Fruit fly (Drosophila melanogaster) whole organism, embryonic: ENCODE measurements around the gene sa.

Source experiments
- ATbp ChIP-seq: fragments of 200-800 bp; sonication (Bioruptor generic); optimal IDR thresholded peaks from 2 replicates; lab custom pipeline; 2017; ENCODE audit warnings: missing biosample characterization, mild to moderate bottlenecking, missing genetic modification characterization, missing genetic modification reagents
- Adf1 ChIP-seq: fragments of 200-800 bp; sonication (Bioruptor generic); IDR thresholded peaks from 2 replicates; pipeline ENCODE4 v1.3.6; 2022; ENCODE audit warnings: missing biosample characterization, missing genetic modification characterization
- B-H2 ChIP-seq: fragments of 200-800 bp; sonication (Bioruptor generic); optimal IDR thresholded peaks from 2 replicates; lab custom pipeline; 2018; ENCODE audit warnings: missing biosample characterization, mild to moderate bottlenecking, missing genetic modification characterization
- CG10147 ChIP-seq: fragments of 200-800 bp; sonication (Bioruptor generic); optimal IDR thresholded peaks from 2 replicates; lab custom pipeline; 2019; ENCODE audit warnings: missing biosample characterization, mild to moderate bottlenecking, missing genetic modification characterization, moderate library complexity
- CG1024 ChIP-seq: fragments of 200-800 bp; sonication (Bioruptor generic); IDR thresholded peaks from 2 replicates; pipeline ENCODE4 v1.3.6; 2022; ENCODE audit warnings: missing biosample characterization, missing genetic modification characterization
- CG12236 ChIP-seq: fragments of 200-800 bp; sonication (Bioruptor generic); optimal IDR thresholded peaks from 2 replicates; lab custom pipeline; 2016; ENCODE audit warnings: missing biosample characterization, missing genetic modification characterization
- CG12942 ChIP-seq: fragments of 200-800 bp; sonication (Bioruptor generic); optimal IDR thresholded peaks from 3 replicates; lab custom pipeline; 2016; ENCODE audit warnings: missing biosample characterization, missing genetic modification characterization
- CG13775 ChIP-seq: fragments of 200-800 bp; sonication (Bioruptor generic); optimal IDR thresholded peaks from 3 replicates; lab custom pipeline; 2017; ENCODE audit warnings: missing biosample characterization, mild to moderate bottlenecking, missing genetic modification characterization
- CG14014 ChIP-seq: fragments of 200-800 bp; sonication (Bioruptor generic); IDR thresholded peaks from 2 replicates; pipeline ENCODE4 v1.3.6; 2022; ENCODE audit warnings: missing biosample characterization, missing genetic modification characterization
- CG15696 ChIP-seq: fragments of 200-800 bp; sonication (Bioruptor generic); optimal IDR thresholded peaks from 2 replicates; lab custom pipeline; 2019; ENCODE audit warnings: missing biosample characterization, mild to moderate bottlenecking, missing genetic modification characterization, moderate library complexity
- CG34224 ChIP-seq: fragments of 200-800 bp; sonication (Bioruptor generic); IDR thresholded peaks from 3 replicates; pipeline ENCODE4 v1.3.6; 2022; ENCODE audit warnings: missing biosample characterization, missing genetic modification characterization; ENCODE audit not compliant: partially characterized antibody
- CG4282 ChIP-seq: fragments of 200-800 bp; sonication (Bioruptor generic); optimal IDR thresholded peaks from 2 replicates; lab custom pipeline; 2016; ENCODE audit warnings: missing biosample characterization, missing genetic modification characterization
- CG4360 ChIP-seq: fragments of 200-800 bp; sonication (Bioruptor generic); IDR thresholded peaks from 2 replicates; pipeline ENCODE4 v1.3.6; 2022; ENCODE audit warnings: missing biosample characterization, missing genetic modification characterization
- CG4424 ChIP-seq: fragments of 200-800 bp; sonication (Bioruptor generic); optimal IDR thresholded peaks from 3 replicates; lab custom pipeline; 2016; ENCODE audit warnings: missing biosample characterization, missing genetic modification characterization
- CG5953 ChIP-seq: fragments of 200-800 bp; sonication (Bioruptor generic); IDR thresholded peaks from 2 replicates; pipeline ENCODE4 v1.3.6; 2022; ENCODE audit warnings: missing biosample characterization, missing genetic modification characterization
- CG6175 ChIP-seq: fragments of 200-800 bp; sonication (Bioruptor generic); IDR thresholded peaks from 3 replicates; pipeline ENCODE4 v1.3.6; 2022; ENCODE audit warnings: missing biosample characterization, missing genetic modification characterization
- CG6683 ChIP-seq: fragments of 200-800 bp; sonication (Bioruptor generic); optimal IDR thresholded peaks from 2 replicates; lab custom pipeline; 2017; ENCODE audit warnings: missing biosample characterization, mild to moderate bottlenecking, missing genetic modification characterization, missing genetic modification reagents
- Oaz ChIP-seq: fragments of 200-800 bp; sonication (Bioruptor generic); IDR thresholded peaks from 2 replicates; pipeline ENCODE4 v1.3.6; 2022; ENCODE audit warnings: missing biosample characterization, missing genetic modification characterization
- Opbp ChIP-seq: fragments of 200-800 bp; sonication (Bioruptor generic); IDR thresholded peaks from 3 replicates; pipeline ENCODE4 v1.3.6; 2022; ENCODE audit warnings: missing biosample characterization, missing genetic modification characterization; ENCODE audit not compliant: partially characterized antibody
- Scr ChIP-seq: fragments of 200-800 bp; sonication (Bioruptor generic); IDR thresholded peaks from 2 replicates; pipeline ENCODE4 v1.3.6; 2022; ENCODE audit warnings: missing biosample characterization, missing genetic modification characterization; ENCODE audit not compliant: partially characterized antibody
- Xbp1 ChIP-seq: fragments of 200-800 bp; sonication (Bioruptor generic); optimal IDR thresholded peaks from 3 replicates; lab custom pipeline; 2016; ENCODE audit warnings: missing biosample characterization, mild to moderate bottlenecking, missing genetic modification characterization
- ara ChIP-seq: fragments of 200-800 bp; sonication (Bioruptor generic); IDR thresholded peaks from 2 replicates; pipeline ENCODE4 v1.3.6; 2022; ENCODE audit warnings: missing biosample characterization, missing genetic modification characterization
- bbx ChIP-seq: fragments of 200-800 bp; sonication (Bioruptor generic); IDR thresholded peaks from 2 replicates; pipeline ENCODE4 v1.3.6; 2022; ENCODE audit warnings: missing biosample characterization, missing genetic modification characterization; ENCODE audit not compliant: partially characterized antibody
- bowl ChIP-seq: fragments of 200-800 bp; sonication (Bioruptor generic); IDR thresholded peaks from 2 replicates; pipeline ENCODE4 v1.3.6; 2022; ENCODE audit warnings: missing biosample characterization, missing genetic modification characterization
- btn ChIP-seq: fragments of 200-800 bp; sonication (Bioruptor generic); optimal IDR thresholded peaks from 2 replicates; lab custom pipeline; 2016; ENCODE audit warnings: missing biosample characterization, missing genetic modification characterization
- chinmo ChIP-seq: fragments of 200-800 bp; sonication (Bioruptor generic); IDR thresholded peaks from 4 replicates; pipeline ENCODE4 v1.3.6; 2022; ENCODE audit warnings: missing biosample characterization, missing genetic modification characterization; ENCODE audit not compliant: partially characterized antibody
- crc ChIP-seq: fragments of 200-800 bp; sonication (Bioruptor generic); optimal IDR thresholded peaks from 2 replicates; lab custom pipeline; 2016; ENCODE audit warnings: missing biosample characterization, missing genetic modification characterization
- dmrt99B ChIP-seq: fragments of 200-800 bp; sonication (Bioruptor generic); optimal IDR thresholded peaks from 2 replicates; lab custom pipeline; 2018; ENCODE audit warnings: missing biosample characterization, mild to moderate bottlenecking, missing genetic modification characterization, moderate library complexity
- dpn ChIP-seq, 2 experiments: fragments of 200-800 bp; sonication (Bioruptor generic); optimal IDR thresholded peaks; 3 replicates each; lab custom pipeline; 2016; ENCODE audit warnings: missing biosample characterization in 2 of 2, missing genetic modification characterization in 2 of 2
- ewg ChIP-seq: fragments of 200-800 bp; sonication (Bioruptor generic); optimal IDR thresholded peaks from 3 replicates; lab custom pipeline; 2017; ENCODE audit warnings: mild to moderate bottlenecking, missing biosample characterization, missing genetic modification reagents, missing genetic modification characterization
- fu2 ChIP-seq: fragments of 200-800 bp; sonication (Bioruptor generic); optimal IDR thresholded peaks from 2 replicates; lab custom pipeline; 2016; ENCODE audit warnings: missing biosample characterization, missing genetic modification characterization
- gcm ChIP-seq: fragments of 200-800 bp; sonication (Bioruptor generic); optimal IDR thresholded peaks from 2 replicates; lab custom pipeline; 2019; ENCODE audit warnings: missing biosample characterization, mild to moderate bottlenecking, missing genetic modification characterization, moderate library complexity
- gsb-n ChIP-seq: fragments of 200-800 bp; sonication (Bioruptor generic); optimal IDR thresholded peaks from 3 replicates; lab custom pipeline; 2018; ENCODE audit warnings: missing biosample characterization, mild to moderate bottlenecking, missing genetic modification characterization
- h ChIP-seq: fragments of >200 bp; optimal IDR thresholded peaks from 2 replicates; lab custom pipeline; 2017
- inv ChIP-seq: fragments of 200-800 bp; sonication (Bioruptor generic); IDR thresholded peaks from 2 replicates; pipeline ENCODE4 v1.3.6; 2022; ENCODE audit warnings: missing biosample characterization, missing genetic modification characterization; ENCODE audit not compliant: partially characterized antibody
- jumu ChIP-seq: fragments of 200-800 bp; sonication (Bioruptor generic); optimal IDR thresholded peaks from 3 replicates; lab custom pipeline; 2016; ENCODE audit warnings: missing biosample characterization, missing genetic modification characterization
- maf-S ChIP-seq: fragments of 200-800 bp; sonication (Bioruptor generic); optimal IDR thresholded peaks from 2 replicates; lab custom pipeline; 2016; ENCODE audit warnings: missing biosample characterization, missing genetic modification characterization
- mirr ChIP-seq: fragments of 200-800 bp; sonication (Bioruptor generic); optimal IDR thresholded peaks from 3 replicates; lab custom pipeline; 2018; ENCODE audit warnings: missing biosample characterization, mild to moderate bottlenecking, missing genetic modification characterization
- mld ChIP-seq: fragments of 200-800 bp; sonication (Bioruptor generic); IDR thresholded peaks from 3 replicates; pipeline ENCODE4 v1.3.6; 2022; ENCODE audit warnings: missing biosample characterization, missing genetic modification characterization; ENCODE audit not compliant: partially characterized antibody
- nerfin-2 ChIP-seq: fragments of 200-800 bp; sonication (Bioruptor generic); IDR thresholded peaks from 2 replicates; pipeline ENCODE4 v1.3.6; 2022; ENCODE audit warnings: missing biosample characterization, missing genetic modification characterization; ENCODE audit not compliant: partially characterized antibody
- otp ChIP-seq: fragments of 200-800 bp; sonication (Bioruptor generic); IDR thresholded peaks from 3 replicates; pipeline ENCODE4, ENCODE4 v1.3.6; 2022; ENCODE audit warnings: missing biosample characterization, missing genetic modification characterization
- p53 ChIP-seq: fragments of 200-800 bp; sonication (Bioruptor generic); optimal IDR thresholded peaks from 2 replicates; lab custom pipeline; 2016; ENCODE audit warnings: missing biosample characterization, missing genetic modification characterization
- prd ChIP-seq, 3 experiments: fragments of >200 bp in 2 of 3; fragments of 200-800 bp in 1 of 3; sonication (Bioruptor generic) in 1 of 3; optimal IDR thresholded peaks in 2 of 3; IDR thresholded peaks in 1 of 3; 2 replicates in 2 of 3; 3 replicates in 1 of 3; pipeline versions ENCODE4 v1.3.6 to Lab custom; 2017 to 2022; ENCODE audit warnings: missing biosample characterization in 1 of 3, missing genetic modification characterization in 1 of 3
- schlank ChIP-seq: fragments of 200-800 bp; sonication (Bioruptor generic); optimal IDR thresholded peaks from 2 replicates; lab custom pipeline; 2018; ENCODE audit warnings: missing biosample characterization, mild to moderate bottlenecking, missing genetic modification characterization
- tna ChIP-seq: fragments of 200-800 bp; sonication (Bioruptor generic); IDR thresholded peaks from 2 replicates; pipeline ENCODE4 v1.3.6; 2022; ENCODE audit warnings: missing biosample characterization, missing genetic modification characterization; ENCODE audit not compliant: partially characterized antibody
- trh ChIP-seq: fragments of 200-800 bp; sonication (Bioruptor generic); optimal IDR thresholded peaks from 2 replicates; lab custom pipeline; 2016; ENCODE audit warnings: missing biosample characterization, missing genetic modification characterization
- tx ChIP-seq: fragments of 200-800 bp; sonication (Bioruptor generic); optimal IDR thresholded peaks from 2 replicates; lab custom pipeline; 2016; ENCODE audit warnings: missing biosample characterization, missing genetic modification characterization
- yki ChIP-seq: fragments of >200 bp; optimal IDR thresholded peaks from 3 replicates; lab custom pipeline; 2018
- z ChIP-seq: fragments of 200-800 bp; sonication (Bioruptor generic); IDR thresholded peaks from 3 replicates; pipeline ENCODE4 v1.3.6; 2022; ENCODE audit warnings: missing biosample characterization, missing genetic modification characterization
- zf30C ChIP-seq: fragments of 200-800 bp; sonication (Bioruptor generic); optimal IDR thresholded peaks from 3 replicates; lab custom pipeline; 2018; ENCODE audit warnings: missing biosample characterization, mild to moderate bottlenecking, missing genetic modification characterization

The sa gene

dm6 chr3L:21417884-21418536 lies 11.5 kb upstream of the sa start (continued):
- no peak for TF ChIP-seq prd (optimal IDR thresholded peaks at IDR 0.05; lab: Kevin White, UChicago)
- peak; percentile 34; the same call in 1 of the 3 replicates for TF ChIP-seq prd (GFP tag; IDR thresholded peaks at IDR 0.05; lab: Robert Waterston, UW)
- TF ChIP-seq crc (GFP tag; lab: Kevin White, UChicago) = no peak
- peak; percentile 8; the same call in 1 of the 2 replicates for TF ChIP-seq Adf1 (GFP tag; lab: Robert Waterston, UW)
- TF ChIP-seq CG15696 (tag; lab: Kevin White, UChicago) = no peak
- TF ChIP-seq maf-S (GFP tag; lab: Kevin White, UChicago) = no peak
- TF ChIP-seq CG12236 (GFP tag; lab: Kevin White, UChicago) = no peak
- peak; percentile 62; the same call in 1 of the 3 replicates for TF ChIP-seq CG6175
- no peak for TF ChIP-seq bbx (GFP tag; lab: Robert Waterston, UW)
- TF ChIP-seq dmrt99B = peak; percentile 72
- peak; percentile 42 for TF ChIP-seq ATbp (GFP tag; lab: Kevin White, UChicago)
- TF ChIP-seq Scr (GFP tag; lab: Robert Waterston, UW) = no peak
- TF ChIP-seq CG10147 = peak; percentile 74
- TF ChIP-seq btn (GFP tag; lab: Kevin White, UChicago) = no peak
- peak; percentile 74; the same call in 2 of the 4 replicates for TF ChIP-seq chinmo (GFP tag; lab: Robert Waterston, UW)
- peak; percentile 17 to 52 for TF ChIP-seq dpn (GFP tag; optimal IDR thresholded peaks at IDR 0.05; lab: Kevin White, UChicago)
- TF ChIP-seq inv = no peak
- TF ChIP-seq jumu = no peak
- TF ChIP-seq trh (GFP tag; lab: Kevin White, UChicago) = no peak
- TF ChIP-seq CG4282 (GFP tag; lab: Kevin White, UChicago) = no peak
- no peak for TF ChIP-seq gcm
- no peak for TF ChIP-seq CG4360
- TF ChIP-seq CG6683 (GFP tag; lab: Kevin White, UChicago) = no peak
- peak; percentile 50 for TF ChIP-seq CG4424 (GFP tag; lab: Kevin White, UChicago)
- no peak for TF ChIP-seq CG5953 (GFP tag; lab: Robert Waterston, UW)
- TF ChIP-seq B-H2 = no peak
- no peak for TF ChIP-seq schlank (tag; lab: Kevin White, UChicago)
- TF ChIP-seq Xbp1 = peak; percentile 51
- no peak for TF ChIP-seq yki
- no peak for TF ChIP-seq otp (GFP tag; lab: Robert Waterston, UW)
- TF ChIP-seq bowl (GFP tag; lab: Robert Waterston, UW) = no peak
- no peak for TF ChIP-seq Oaz (GFP tag; lab: Robert Waterston, UW)
- TF ChIP-seq nerfin-2 (GFP tag; lab: Robert Waterston, UW) = no peak
- TF ChIP-seq Opbp (GFP tag; lab: Robert Waterston, UW) = no peak
- TF ChIP-seq CG34224 (GFP tag; lab: Robert Waterston, UW) = no peak
- TF ChIP-seq p53 (GFP tag; lab: Kevin White, UChicago) = no peak
- TF ChIP-seq CG12942 = peak; percentile 39
- TF ChIP-seq mirr (GFP tag; lab: Kevin White, UChicago) = no peak
- TF ChIP-seq h (lab: Kevin White, UChicago) = no peak
- no peak for TF ChIP-seq zf30C (GFP tag; lab: Kevin White, UChicago)
- no peak for TF ChIP-seq CG14014 (GFP tag; lab: Robert Waterston, UW)
- no peak for TF ChIP-seq CG1024 (GFP tag; lab: Robert Waterston, UW)
- no peak for TF ChIP-seq gsb-n (tag; lab: Kevin White, UChicago)
- TF ChIP-seq tx (GFP tag; lab: Kevin White, UChicago) = no peak
- no peak for TF ChIP-seq tna (GFP tag; lab: Robert Waterston, UW)
- no peak for TF ChIP-seq z (GFP tag; lab: Robert Waterston, UW)
- TF ChIP-seq ara (GFP tag; lab: Robert Waterston, UW) = no peak
- peak; percentile 23 for TF ChIP-seq ewg (GFP tag; lab: Kevin White, UChicago)
- no peak for TF ChIP-seq mld (GFP tag; lab: Robert Waterston, UW)
- peak; percentile 41 for TF ChIP-seq CG13775 (GFP tag; lab: Kevin White, UChicago)
- TF ChIP-seq fu2 (GFP tag; lab: Kevin White, UChicago) = no peak
